Fruit fly (Drosophila melanogaster): Measurements from ENCODE around the gene Polr2A.
A peak's percentile ranks its signal among the peaks of the same experiment; 100 is the strongest.

Polr2A gene

dm6 chrX:11521561-11522546 lies 48.3 kb downstream of the Polr2A start (continued):
- TF ChIP-seq ind (GFP tag; optimal IDR thresholded peaks at IDR 0.05), result peak; percentile 56
- peak; percentile 45; the same call in 1 of the 2 replicates for TF ChIP-seq CG11247 (GFP tag; IDR thresholded peaks at IDR 0.05)
- peak; percentile 49 for TF ChIP-seq mam (GFP tag; optimal IDR thresholded peaks at IDR 0.05)
- peak; percentile 47 for TF ChIP-seq salm (tag; optimal IDR thresholded peaks at IDR 0.05)
- TF ChIP-seq wdn (GFP tag; IDR thresholded peaks at IDR 0.05), result 0 out of 2 replicates have a peak, but pooled peaks have one; percentile 15
- TF ChIP-seq Sox100B (GFP tag; optimal IDR thresholded peaks at IDR 0.05), result peak; percentile 68
- peak; percentile 30 for TF ChIP-seq Chrac-16 (GFP tag; optimal IDR thresholded peaks at IDR 0.05)
- peak; percentile 61; the same call in 1 of the 2 replicates for TF ChIP-seq CG11696 (GFP tag; IDR thresholded peaks at IDR 0.05)
- TF ChIP-seq Sox102F (GFP tag; optimal IDR thresholded peaks at IDR 0.05), result peak; percentile 82
- TF ChIP-seq sob (GFP tag; IDR thresholded peaks at IDR 0.05), result peak; percentile 40; the same call in 1 of the 2 replicates
- no peak for TF ChIP-seq Ets65A (GFP tag)
- peak; percentile 48 for TF ChIP-seq Deaf1 (tag; optimal IDR thresholded peaks at IDR 0.05)
- peak in 1 of 2 experiments; percentile 80 for TF ChIP-seq Hr51 (GFP tag; optimal IDR thresholded peaks at IDR 0.05)
- no peak for TF ChIP-seq CG13894 (tag; optimal IDR thresholded peaks at IDR 0.05)
- peak; percentile 56; the same call in 1 of the 2 replicates for TF ChIP-seq Atf6 (GFP tag; IDR thresholded peaks at IDR 0.05)
- peak; percentile 26 for TF ChIP-seq Nf-YC (tag; optimal IDR thresholded peaks at IDR 0.05)
- peak; percentile 67 for TF ChIP-seq CG7556 (GFP tag; optimal IDR thresholded peaks at IDR 0.05)
- TF ChIP-seq crc (GFP tag; optimal IDR thresholded peaks at IDR 0.05), result peak; percentile 11
- TF ChIP-seq Drgx (GFP tag; IDR thresholded peaks at IDR 0.05), result peak; percentile 19; the same call in 1 of the 2 replicates
- peak; percentile 56; the same call in 1 of the 3 replicates for TF ChIP-seq CG11093 (GFP tag; IDR thresholded peaks at IDR 0.05)
- TF ChIP-seq MBD-R2 (GFP tag; IDR thresholded peaks at IDR 0.05), result 0 out of 2 replicates have a peak, but pooled peaks have one; percentile 26
- TF ChIP-seq crol (GFP tag; IDR thresholded peaks at IDR 0.05), result peak; percentile 96
- no peak for TF ChIP-seq D (optimal IDR thresholded peaks at IDR 0.05)
- peak; percentile 31 for TF ChIP-seq D (GFP tag; optimal IDR thresholded peaks at IDR 0.05)
- no peak for TF ChIP-seq Dip3 (GFP tag; optimal IDR thresholded peaks at IDR 0.05)
- peak; percentile 77 for TF ChIP-seq CG31441 (GFP tag; IDR thresholded peaks at IDR 0.05)
- peak; percentile 68; the same call in 1 of the 3 replicates for TF ChIP-seq CG34422 (GFP tag; IDR thresholded peaks at IDR 0.05)
- 0 out of 2 replicates have a peak, but pooled peaks have one; percentile 39 for TF ChIP-seq sim (GFP tag; IDR thresholded peaks at IDR 0.05)
- TF ChIP-seq run (tag; optimal IDR thresholded peaks at IDR 0.05), result peak; percentile 44
- TF ChIP-seq H15 (GFP tag; IDR thresholded peaks at IDR 0.05), result peak; percentile 53; the same call in 1 of the 3 replicates
- TF ChIP-seq CG13296 (GFP tag; optimal IDR thresholded peaks at IDR 0.05), result peak; percentile 41
- peak; percentile 19 for TF ChIP-seq bab2 (GFP tag; optimal IDR thresholded peaks at IDR 0.05)
- 0 out of 3 replicates have a peak, but pooled peaks have one; percentile 36 for TF ChIP-seq CG2889 (GFP tag; IDR thresholded peaks at IDR 0.05)
- peak; percentile 21; the same call in 1 of the 2 replicates for TF ChIP-seq Adf1 (GFP tag; IDR thresholded peaks at IDR 0.05)
- no peak for TF ChIP-seq CG17568 (GFP tag; optimal IDR thresholded peaks at IDR 0.05)
- peak; percentile 76 for TF ChIP-seq dmrt99B (tag; optimal IDR thresholded peaks at IDR 0.05)
- no peak for TF ChIP-seq Opbp (GFP tag; IDR thresholded peaks at IDR 0.05; ENCODE audit: partially characterized antibody)
- TF ChIP-seq trem (tag; optimal IDR thresholded peaks at IDR 0.05), result peak; percentile 46
- TF ChIP-seq CG1603 (tag; optimal IDR thresholded peaks at IDR 0.05), result peak; percentile 52
- peak; percentile 25; the same call in 1 of the 2 replicates for TF ChIP-seq CG9215 (GFP tag; IDR thresholded peaks at IDR 0.05)
- peak; percentile 70 for TF ChIP-seq CG18262 (tag; optimal IDR thresholded peaks at IDR 0.05)
- TF ChIP-seq sqz (GFP tag; optimal IDR thresholded peaks at IDR 0.05), result peak; percentile 76
- TF ChIP-seq CG32772 (GFP tag; IDR thresholded peaks at IDR 0.05), result peak; percentile 55
- TF ChIP-seq CG4730 (GFP tag; IDR thresholded peaks at IDR 0.05), result peak; percentile 10; the same call in 1 of the 2 replicates
- peak; percentile 68 for TF ChIP-seq cwo (GFP tag; optimal IDR thresholded peaks at IDR 0.05)
- no peak for TF ChIP-seq repo (GFP tag; optimal IDR thresholded peaks at IDR 0.05)
- peak; percentile 36 for TF ChIP-seq CG18476 (GFP tag; optimal IDR thresholded peaks at IDR 0.05)
- peak; percentile 15 for TF ChIP-seq CG1792 (GFP tag; optimal IDR thresholded peaks at IDR 0.05)

All from whole organism, embryonic.